Fruit fly (Drosophila melanogaster) whole organism, prepupa: ENCODE data around the gene mh.

Experiments
- Blimp-1 ChIP-seq: fragments of 200-800 bp; sonication (Bioruptor generic); optimal IDR thresholded peaks from 3 replicates; lab custom pipeline; 2017; ENCODE audit warnings: missing biosample characterization, missing genetic modification characterization, mild to moderate bottlenecking, moderate library complexity, missing genetic modification reagents
- CG11294 ChIP-seq: fragments of 200-800 bp; sonication (Bioruptor generic); IDR thresholded peaks from 2 replicates; pipeline ENCODE4 v1.3.6; 2022; ENCODE audit warnings: missing biosample characterization, missing genetic modification characterization
- CG11902 ChIP-seq: fragments of 200-800 bp; sonication (Bioruptor generic); optimal IDR thresholded peaks from 3 replicates; lab custom pipeline; 2016; ENCODE audit warnings: missing biosample characterization, missing genetic modification characterization
- CG15336 ChIP-seq: fragments of 200-800 bp; sonication (Bioruptor generic); IDR thresholded peaks from 2 replicates; pipeline ENCODE4 v1.3.6; 2022; ENCODE audit warnings: missing biosample characterization, missing genetic modification characterization
- CG3032 ChIP-seq: fragments of 200-800 bp; optimal IDR thresholded peaks from 2 replicates; lab custom pipeline; 2019; ENCODE audit warnings: missing biosample characterization, mild to moderate bottlenecking, missing genetic modification characterization, moderate library complexity
- CG32006 ChIP-seq: fragments of 200-800 bp; sonication (Bioruptor generic); optimal IDR thresholded peaks from 3 replicates; lab custom pipeline; 2017; ENCODE audit warnings: missing biosample characterization, mild to moderate bottlenecking, missing genetic modification characterization
- CG3919 ChIP-seq: fragments of 200-800 bp; sonication (Bioruptor generic); optimal IDR thresholded peaks from 3 replicates; lab custom pipeline; 2016; ENCODE audit warnings: missing biosample characterization, missing genetic modification characterization
- CG4318 ChIP-seq: fragments of 200-800 bp; sonication (Bioruptor generic); optimal IDR thresholded peaks from 3 replicates; lab custom pipeline; 2017; ENCODE audit warnings: missing biosample characterization, mild to moderate bottlenecking, missing genetic modification characterization
- CG6163 ChIP-seq: fragments of 200-800 bp; sonication (Bioruptor generic); IDR thresholded peaks from 3 replicates; pipeline ENCODE4 v1.3.6; 2022; ENCODE audit warnings: missing biosample characterization, missing genetic modification characterization
- CG6276 ChIP-seq: fragments of 200-800 bp; sonication (Bioruptor generic); optimal IDR thresholded peaks from 2 replicates; lab custom pipeline; 2017; ENCODE audit warnings: missing biosample characterization, mild to moderate bottlenecking, missing genetic modification characterization
- CG6792 ChIP-seq: fragments of 200-800 bp; sonication (Bioruptor generic); optimal IDR thresholded peaks from 3 replicates; lab custom pipeline; 2016; ENCODE audit warnings: missing biosample characterization, missing genetic modification characterization
- CG6808 ChIP-seq: fragments of 200-800 bp; sonication (Bioruptor generic); optimal IDR thresholded peaks from 3 replicates; lab custom pipeline; 2017; ENCODE audit warnings: missing biosample characterization, missing genetic modification characterization, mild to moderate bottlenecking, moderate library complexity, missing genetic modification reagents
- CG6854 ChIP-seq: fragments of 200-800 bp; sonication (Bioruptor generic); optimal IDR thresholded peaks from 2 replicates; lab custom pipeline; 2017; ENCODE audit warnings: missing biosample characterization, mild to moderate bottlenecking, missing genetic modification characterization
- CG8119 ChIP-seq: fragments of 200-800 bp; sonication (Bioruptor generic); IDR thresholded peaks from 3 replicates; pipeline ENCODE4 v1.3.6; 2022; ENCODE audit warnings: missing biosample characterization, missing genetic modification characterization
- Eip78C ChIP-seq: fragments of 200-800 bp; sonication (Bioruptor generic); peaks from one replicate; lab custom pipeline; 2016; ENCODE audit warnings: missing biosample characterization, missing genetic modification characterization
- Ets21C ChIP-seq: fragments of 200-800 bp; sonication (Bioruptor generic); optimal IDR thresholded peaks from 3 replicates; lab custom pipeline; 2016; ENCODE audit warnings: missing biosample characterization, missing genetic modification characterization
- Ets96B ChIP-seq: fragments of 200-800 bp; optimal IDR thresholded peaks from 2 replicates; lab custom pipeline; 2019; ENCODE audit warnings: missing biosample characterization, mild to moderate bottlenecking, missing genetic modification characterization, moderate library complexity
- Hr38 ChIP-seq: sonication (Bioruptor generic); optimal IDR thresholded peaks from 2 replicates; lab custom pipeline; 2016; ENCODE audit warnings: missing biosample characterization, missing genetic modification characterization
- Hr39 ChIP-seq: fragments of 200-800 bp; sonication (Bioruptor generic); optimal IDR thresholded peaks from 2 replicates; lab custom pipeline; 2016; ENCODE audit warnings: missing biosample characterization, missing genetic modification characterization
- Hr4 ChIP-seq: fragments of 200-800 bp; sonication (Bioruptor generic); optimal IDR thresholded peaks from 3 replicates; lab custom pipeline; 2016; ENCODE audit warnings: missing biosample characterization, missing genetic modification characterization
- Smox ChIP-seq: fragments of 200-800 bp; sonication (Bioruptor generic); optimal IDR thresholded peaks from 3 replicates; lab custom pipeline; 2016; ENCODE audit warnings: missing biosample characterization, missing genetic modification characterization
- Sox102F ChIP-seq: fragments of 200-800 bp; sonication (Bioruptor generic); optimal IDR thresholded peaks from 2 replicates; lab custom pipeline; 2016; ENCODE audit warnings: missing biosample characterization, mild to moderate bottlenecking, missing genetic modification characterization
- Sox14 ChIP-seq: fragments of 200-800 bp; sonication (Bioruptor generic); optimal IDR thresholded peaks from 3 replicates; lab custom pipeline; 2016; ENCODE audit warnings: missing biosample characterization, missing genetic modification characterization
- achi ChIP-seq: fragments of 200-800 bp; sonication (Bioruptor generic); optimal IDR thresholded peaks from 3 replicates; lab custom pipeline; 2016; ENCODE audit warnings: missing biosample characterization, missing genetic modification characterization
- acj6 ChIP-seq: fragments of 200-800 bp; sonication (Bioruptor generic); optimal IDR thresholded peaks from 3 replicates; lab custom pipeline; 2016; ENCODE audit warnings: missing biosample characterization, missing genetic modification characterization
- cyc ChIP-seq: fragments of 200-800 bp; sonication (Bioruptor generic); optimal IDR thresholded peaks from 3 replicates; lab custom pipeline; 2016; ENCODE audit warnings: missing biosample characterization, missing genetic modification characterization
- dsx ChIP-seq: fragments of 200-800 bp; optimal IDR thresholded peaks from 3 replicates; lab custom pipeline; 2019; ENCODE audit warnings: missing biosample characterization, mild to moderate bottlenecking, missing genetic modification characterization, moderate library complexity; ENCODE audit not compliant: poor library complexity, severe bottlenecking
- esn ChIP-seq: fragments of 200-800 bp; sonication (Bioruptor generic); optimal IDR thresholded peaks from 2 replicates; lab custom pipeline; 2016; ENCODE audit warnings: missing biosample characterization, mild to moderate bottlenecking, missing genetic modification characterization, moderate library complexity
- fd85E ChIP-seq: fragments of 200-800 bp; sonication (Bioruptor generic); optimal IDR thresholded peaks from 3 replicates; lab custom pipeline; 2016; ENCODE audit warnings: missing biosample characterization, missing genetic modification characterization
- fkh ChIP-seq: fragments of 200-800 bp; sonication (Bioruptor generic); optimal IDR thresholded peaks from 3 replicates; lab custom pipeline; 2017; ENCODE audit warnings: missing biosample characterization, mild to moderate bottlenecking, missing genetic modification characterization, moderate library complexity
- lz ChIP-seq: fragments of 200-800 bp; sonication (Bioruptor generic); optimal IDR thresholded peaks from 3 replicates; lab custom pipeline; 2016; ENCODE audit warnings: missing biosample characterization, missing genetic modification characterization
- net ChIP-seq: fragments of 200-800 bp; sonication (Bioruptor generic); optimal IDR thresholded peaks from 3 replicates; lab custom pipeline; 2016; ENCODE audit warnings: missing biosample characterization, missing genetic modification characterization
- pdm3 ChIP-seq: fragments of 200-800 bp; sonication (Bioruptor generic); optimal IDR thresholded peaks from 3 replicates; lab custom pipeline; 2016; ENCODE audit warnings: missing biosample characterization, missing genetic modification characterization
- salr ChIP-seq, 2 experiments: fragments of 200-800 bp; sonication (Bioruptor generic); optimal IDR thresholded peaks; 3 replicates each; lab custom pipeline; 2016 to 2018; ENCODE audit warnings: missing biosample characterization in 2 of 2, missing genetic modification characterization in 2 of 2, mild to moderate bottlenecking in 1 of 2
- ss ChIP-seq, 2 experiments: fragments of 200-800 bp; sonication (Bioruptor generic); optimal IDR thresholded peaks; 2 replicates in 1 of 2; 3 replicates in 1 of 2; lab custom pipeline; 2017 to 2018; ENCODE audit warnings: mild to moderate bottlenecking in 2 of 2, missing biosample characterization in 2 of 2, missing genetic modification characterization in 2 of 2, moderate library complexity in 1 of 2
- svp ChIP-seq: fragments of 200-800 bp; sonication (Bioruptor generic); peaks from one replicate; lab custom pipeline; 2016; ENCODE audit warnings: missing biosample characterization, missing genetic modification characterization
- vri ChIP-seq: fragments of 200-800 bp; sonication (Bioruptor generic); optimal IDR thresholded peaks from 3 replicates; lab custom pipeline; 2016; ENCODE audit warnings: missing biosample characterization, mild to moderate bottlenecking, missing genetic modification characterization

The mh gene

DNA sequence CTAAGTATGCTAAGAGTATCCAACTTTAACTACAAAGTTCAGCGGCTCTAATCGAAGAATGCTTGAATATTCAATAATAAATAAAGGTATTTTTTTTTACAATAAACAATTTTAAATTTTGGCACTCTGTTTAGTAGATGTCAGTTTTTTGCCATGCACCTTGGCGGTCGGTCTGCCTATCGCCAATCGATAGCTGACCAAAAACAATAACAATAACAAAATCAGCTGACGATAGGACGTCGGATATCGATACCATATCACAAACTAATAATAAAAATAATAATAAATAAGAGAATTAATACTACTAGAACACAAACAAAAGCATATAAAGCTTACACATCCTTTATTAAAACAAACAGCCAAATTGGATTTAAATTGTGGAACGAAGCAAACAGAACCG lies 11.5 kb upstream of the mh start, which contains the start of gene Gmap:
Gene Gmap, plus strand, starts transcription at position 241 of the 400 bp plus-strand sequence.
- TF ChIP-seq CG8119 (GFP tag; lab: Robert Waterston, UW) (no peak), Eip78C (GFP tag; lab: Kevin White, UChicago) (peak; percentile 22)

DNA sequence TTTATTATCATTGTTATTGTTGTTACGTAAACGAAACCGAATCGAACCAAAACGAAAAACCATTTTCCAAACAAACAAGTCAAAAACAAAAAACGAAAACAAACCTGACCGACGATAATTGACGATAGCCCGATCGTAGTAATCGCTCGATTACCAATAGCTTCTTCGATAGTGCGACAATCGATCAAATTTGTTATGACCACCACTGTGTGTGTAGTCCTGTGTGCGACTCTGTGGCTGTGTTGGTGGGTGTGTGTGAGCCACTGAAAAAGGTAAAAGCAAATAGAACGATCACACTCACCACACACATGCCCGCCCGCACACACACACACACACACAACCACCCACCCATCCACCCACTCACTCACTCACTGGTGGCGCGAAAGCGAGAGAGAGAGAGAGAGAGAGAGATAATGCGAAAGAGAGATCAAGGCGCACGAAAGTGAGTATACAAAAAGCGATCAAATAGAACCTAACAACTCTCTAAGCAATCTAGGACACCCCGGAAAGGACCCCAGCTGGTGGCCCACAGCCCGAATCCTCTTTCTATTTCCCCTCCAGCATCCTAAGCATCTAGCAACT lies 9.3 kb upstream of the mh start:
- TF ChIP-seq CG11294 (no peak), CG6792 (GFP tag; lab: Kevin White, UChicago) (no peak), Eip78C (GFP tag; lab: Kevin White, UChicago) (peak; percentile 11)

DNA sequence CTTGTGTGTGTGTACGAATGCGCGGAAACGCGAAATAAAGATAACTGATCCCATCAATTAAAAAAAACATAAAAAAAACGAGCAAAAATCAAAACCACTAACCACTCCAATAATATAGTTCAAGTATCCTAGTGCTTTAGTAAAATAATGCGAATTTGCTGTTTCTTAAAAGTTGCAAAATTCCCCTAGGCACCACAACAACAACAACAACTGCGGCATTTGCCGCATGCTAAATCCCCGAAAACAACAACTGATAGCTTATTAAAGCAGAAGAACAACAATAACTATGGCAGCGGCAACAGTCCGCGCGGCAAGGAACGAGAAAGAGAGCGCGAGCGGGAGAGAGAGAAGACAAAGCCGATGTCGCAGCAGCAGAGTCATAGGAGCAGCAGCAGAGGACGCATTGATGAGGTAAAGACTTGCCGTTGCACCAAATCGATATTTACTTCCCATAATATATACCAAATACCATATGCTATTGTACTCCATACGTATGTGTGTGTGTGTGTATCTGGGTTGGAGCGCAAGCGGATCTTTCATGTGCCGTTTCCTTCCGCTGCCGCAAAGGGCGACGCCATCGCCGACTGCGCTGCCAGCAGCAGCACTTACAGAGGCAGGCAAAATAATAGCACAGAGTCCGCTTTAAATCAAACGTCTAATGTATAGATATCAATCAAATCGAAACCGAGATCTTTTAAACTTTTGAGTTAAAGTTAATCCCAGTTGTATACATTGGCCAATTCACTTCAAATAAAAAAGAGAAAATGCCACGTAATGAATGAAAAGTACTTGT lies 8.0 kb upstream of the mh start:
- TF ChIP-seq CG4318 (GFP tag; lab: Kevin White, UChicago) (no peak), Eip78C (GFP tag; lab: Kevin White, UChicago) (peak; percentile 28)

DNA sequence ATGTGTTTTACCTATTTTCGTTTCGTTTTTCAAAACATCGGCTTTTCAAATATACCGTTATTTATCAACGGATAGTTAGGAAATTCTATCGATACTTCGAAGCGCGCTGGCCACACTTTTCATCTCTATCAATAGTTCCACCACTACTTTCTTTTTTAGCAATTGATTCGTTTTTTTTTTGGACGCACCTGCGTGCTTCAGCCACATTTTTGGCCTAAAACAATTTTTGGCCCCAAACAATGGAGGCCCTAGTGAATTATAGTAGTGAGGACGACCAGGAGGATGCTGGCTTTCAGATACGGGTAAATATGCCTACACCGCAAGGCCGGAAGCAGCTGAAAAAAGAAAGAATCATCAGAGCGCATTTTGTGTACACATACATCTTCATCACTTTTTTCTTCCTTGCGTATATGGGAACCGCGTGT lies 7.0 kb upstream of the mh start, which contains the start of gene CG6340:
Gene CG6340, plus strand, starts transcription at position 139 of the 425 bp plus-strand sequence.
- TF ChIP-seq acj6 (GFP tag; lab: Kevin White, UChicago) (no peak), Eip78C (GFP tag; lab: Kevin White, UChicago) (no peak), fd85E (GFP tag; lab: Kevin White, UChicago) (no peak), CG3032 (no peak), Sox14 (GFP tag; lab: Kevin White, UChicago) (peak; percentile 13), Hr4 (GFP tag; lab: Kevin White, UChicago) (no peak), CG6163 (GFP tag; lab: Robert Waterston, UW) (0 out of 3 replicates have a peak, but pooled peaks have one; percentile 25), CG32006 (GFP tag; lab: Kevin White, UChicago) (no peak), Smox (GFP tag; lab: Kevin White, UChicago) (no peak), lz (GFP tag; lab: Kevin White, UChicago) (no peak), CG6854 (peak; percentile 18), CG11902 (GFP tag; lab: Kevin White, UChicago) (no peak), CG4318 (GFP tag; lab: Kevin White, UChicago) (no peak), Hr38 (GFP tag; lab: Kevin White, UChicago) (no peak), dsx (peak; percentile 5), net (GFP tag; lab: Kevin White, UChicago) (no peak), CG6276 (no peak), Ets96B (tag; lab: Kevin White, UChicago) (peak; percentile 13), ss (GFP tag; optimal IDR thresholded peaks at IDR 0.05; lab: Kevin White, UChicago) (peak; percentile 36 to 66), achi (GFP tag; lab: Kevin White, UChicago) (no peak), Ets21C (GFP tag; lab: Kevin White, UChicago) (no peak), fkh (peak; percentile 22), CG6808 (GFP tag; lab: Kevin White, UChicago) (peak; percentile 41)

DNA sequence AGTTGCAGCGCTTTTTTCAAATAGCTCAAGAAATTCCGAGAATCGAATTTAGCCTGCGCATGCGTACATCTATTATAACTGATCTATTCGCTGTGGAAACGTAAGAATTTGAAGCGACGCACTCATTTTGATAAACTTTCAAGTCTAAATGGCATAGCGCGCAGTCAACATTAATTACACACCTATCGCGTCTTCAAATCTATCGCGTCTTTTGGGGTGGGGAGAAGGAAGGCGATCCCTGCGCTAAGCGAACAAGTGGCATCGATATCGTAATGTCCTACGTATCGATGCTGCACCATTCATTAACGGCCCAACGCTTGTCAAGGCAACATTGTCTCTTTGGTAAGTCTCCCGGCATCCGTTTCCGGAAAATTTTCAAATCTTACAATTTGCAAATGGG lies 591 bp upstream of the mh start, which contains the start of gene CG6324:
Gene CG6324, plus strand, starts transcription at position 301 of the 400 bp plus-strand sequence.
- TF ChIP-seq dsx (peak; percentile 7), CG6808 (GFP tag; lab: Kevin White, UChicago) (no peak)

DNA sequence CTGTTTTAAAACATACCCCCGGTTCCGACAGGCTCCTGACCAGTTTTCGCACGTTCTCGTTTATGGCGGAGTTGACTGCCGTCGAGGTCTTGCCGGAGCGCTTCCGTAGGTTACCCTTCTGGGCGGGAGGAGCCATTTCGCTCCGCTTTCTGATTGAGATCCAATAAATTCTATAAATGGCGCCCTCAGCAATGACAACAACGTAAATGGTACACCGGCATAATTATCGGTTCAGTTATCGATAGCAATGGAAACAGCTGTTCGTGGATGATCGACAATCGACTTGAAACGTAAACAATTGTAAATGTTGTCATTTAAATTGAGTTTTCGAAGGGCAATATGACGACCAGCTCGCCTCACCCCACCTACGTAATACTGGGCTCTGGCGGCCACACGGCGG lies 3.3 kb downstream of the mh start, which contains the start of the genes Grip128 and Alg14:
Gene Grip128, minus strand, starts transcription at position 216 of the 400 bp plus-strand sequence.
Gene Alg14, plus strand, starts transcription at position 261 of the 400 bp plus-strand sequence.
- TF ChIP-seq CG11294 (no peak), CG4318 (GFP tag; lab: Kevin White, UChicago) (no peak), vri (GFP tag; lab: Kevin White, UChicago) (no peak), Blimp-1 (GFP tag; lab: Kevin White, UChicago) (no peak), CG8119 (GFP tag; lab: Robert Waterston, UW) (no peak), CG15336 (GFP tag; lab: Robert Waterston, UW) (no peak), esn (no peak), Hr39 (no peak), CG6792 (GFP tag; lab: Kevin White, UChicago) (no peak), Sox102F (GFP tag; lab: Kevin White, UChicago) (no peak), cyc (GFP tag; lab: Kevin White, UChicago) (no peak), Sox14 (GFP tag; lab: Kevin White, UChicago) (no peak), Ets96B (tag; lab: Kevin White, UChicago) (no peak), CG3919 (GFP tag; lab: Kevin White, UChicago) (no peak), net (GFP tag; lab: Kevin White, UChicago) (no peak), pdm3 (GFP tag; lab: Kevin White, UChicago) (no peak), salr (GFP tag; optimal IDR thresholded peaks at IDR 0.05; lab: Kevin White, UChicago) (no peak), CG11902 (GFP tag; lab: Kevin White, UChicago) (no peak), svp (GFP tag; lab: Kevin White, UChicago) (no peak)
